Worm (Caenorhabditis elegans) whole organism, mixed stage, embryonic: Measurements from ENCODE around the gene pxn-2.

ENCODE experiments used
- M03D4.4 ChIP-seq: sonication (generic microtip); optimal IDR thresholded peaks from 2 replicates; lab custom pipeline; 2017; ENCODE audit warnings: mild to moderate bottlenecking, missing genetic modification characterization, missing compliant biosample characterization
- bed-3 ChIP-seq: fragments of 200-800 bp; sonication (Bioruptor generic); optimal IDR thresholded peaks from 3 replicates; lab custom pipeline; 2018; ENCODE audit warnings: mild to moderate bottlenecking, missing genetic modification characterization, moderate library complexity, missing compliant biosample characterization
- blmp-1 ChIP-seq: fragments of 150-350 bp; optimal IDR thresholded peaks from 2 replicates; lab custom pipeline; 2014; ENCODE audit warnings: missing biosample characterization, missing genetic modification characterization
- ceh-39 ChIP-seq: fragments of 150-350 bp; optimal IDR thresholded peaks from 2 replicates; lab custom pipeline; 2014; ENCODE audit warnings: missing biosample characterization, missing genetic modification characterization
- ceh-43 ChIP-seq: fragments of 200-800 bp; sonication (Bioruptor generic); optimal IDR thresholded peaks from 2 replicates; lab custom pipeline; 2018; ENCODE audit warnings: mild to moderate bottlenecking, missing genetic modification characterization, moderate library complexity, missing compliant biosample characterization
- ceh-83 ChIP-seq: fragments of 200-800 bp; sonication (Bioruptor generic); optimal IDR thresholded peaks from 2 replicates; lab custom pipeline; 2018; ENCODE audit warnings: mild to moderate bottlenecking, missing genetic modification characterization, missing compliant biosample characterization
- ces-1 ChIP-seq: fragments of 150-350 bp; optimal IDR thresholded peaks from 2 replicates; lab custom pipeline; 2014; ENCODE audit warnings: missing biosample characterization, missing genetic modification reagents, missing genetic modification characterization
- cnd-1 ChIP-seq: fragments of 200-800 bp; sonication (Bioruptor generic); optimal IDR thresholded peaks from 2 replicates; lab custom pipeline; 2018; ENCODE audit warnings: mild to moderate bottlenecking, missing genetic modification characterization, missing compliant biosample characterization
- drap-1 ChIP-seq: fragments of 200-800 bp; sonication (Bioruptor generic); optimal IDR thresholded peaks from 3 replicates; lab custom pipeline; 2018; ENCODE audit warnings: mild to moderate bottlenecking, missing genetic modification characterization, missing compliant biosample characterization
- elt-1 ChIP-seq: sonication (generic microtip); optimal IDR thresholded peaks from 2 replicates; lab custom pipeline; 2017; ENCODE audit warnings: missing genetic modification characterization, mild to moderate bottlenecking, missing compliant biosample characterization, antibody characterized with exemption, moderate library complexity, borderline replicate concordance; ENCODE audit not compliant: insufficient read depth
- elt-3 ChIP-seq: fragments of 150-350 bp; optimal IDR thresholded peaks from 2 replicates; lab custom pipeline; 2014; ENCODE audit warnings: missing biosample characterization, missing genetic modification characterization
- flh-1 ChIP-seq: fragments of 200-800 bp; sonication (Bioruptor generic); optimal IDR thresholded peaks from 2 replicates; lab custom pipeline; 2018; ENCODE audit warnings: mild to moderate bottlenecking, missing genetic modification characterization, moderate library complexity, missing compliant biosample characterization
- ham-2 ChIP-seq: fragments of 200-800 bp; sonication (Bioruptor generic); optimal IDR thresholded peaks from 2 replicates; lab custom pipeline; 2018; ENCODE audit warnings: mild to moderate bottlenecking, missing genetic modification characterization, missing compliant biosample characterization
- hlh-1 ChIP-seq: fragments of 150-350 bp; optimal IDR thresholded peaks from 2 replicates; lab custom pipeline; 2014; ENCODE audit warnings: missing biosample characterization, missing genetic modification reagents, missing genetic modification characterization
- lin-13 ChIP-seq: fragments of 150-350 bp; optimal IDR thresholded peaks from 2 replicates; lab custom pipeline; 2014; ENCODE audit warnings: missing biosample characterization, missing genetic modification characterization
- lin-32 ChIP-seq: fragments of 200-800 bp; sonication (Bioruptor generic); optimal IDR thresholded peaks from 2 replicates; lab custom pipeline; 2018; ENCODE audit warnings: mild to moderate bottlenecking, missing genetic modification characterization, missing compliant biosample characterization
- lsy-2 ChIP-seq: fragments of 150-350 bp; optimal IDR thresholded peaks from 2 replicates; lab custom pipeline; 2014; ENCODE audit warnings: missing biosample characterization, missing genetic modification characterization
- mep-1 ChIP-seq: fragments of 150-350 bp; optimal IDR thresholded peaks from 2 replicates; lab custom pipeline; 2017; ENCODE audit warnings: missing biosample characterization, missing genetic modification reagents, missing genetic modification characterization, inconsistent platforms
- mls-2 ChIP-seq: sonication (generic microtip); optimal IDR thresholded peaks from 2 replicates; lab custom pipeline; 2016; ENCODE audit warnings: mild to moderate bottlenecking, missing genetic modification characterization, moderate library complexity, missing compliant biosample characterization
- nhr-12 ChIP-seq: fragments of 150-350 bp; optimal IDR thresholded peaks from 2 replicates; lab custom pipeline; 2014; ENCODE audit warnings: missing biosample characterization, missing genetic modification characterization
- nhr-2 ChIP-seq: fragments of 150-350 bp; optimal IDR thresholded peaks from 2 replicates; lab custom pipeline; 2014; ENCODE audit warnings: missing biosample characterization, missing genetic modification characterization
- nhr-237 ChIP-seq: fragments of 150-350 bp; optimal IDR thresholded peaks from 2 replicates; lab custom pipeline; 2014; ENCODE audit warnings: missing biosample characterization, missing genetic modification characterization
- nhr-28 ChIP-seq: fragments of 150-350 bp; optimal IDR thresholded peaks from 2 replicates; lab custom pipeline; 2014; ENCODE audit warnings: missing biosample characterization, missing genetic modification characterization
- nhr-76 ChIP-seq: sonication (generic microtip); optimal IDR thresholded peaks from 2 replicates; lab custom pipeline; 2017; ENCODE audit warnings: missing biosample characterization, missing genetic modification characterization
- sem-2 ChIP-seq: fragments of 200-800 bp; sonication (Bioruptor generic); optimal IDR thresholded peaks from 2 replicates; lab custom pipeline; 2018; ENCODE audit warnings: mild to moderate bottlenecking, missing genetic modification characterization, missing compliant biosample characterization
- snpc-4 ChIP-seq: fragments of 150-350 bp; optimal IDR thresholded peaks from 2 replicates; lab custom pipeline; 2014; ENCODE audit warnings: missing biosample characterization, missing genetic modification characterization
- sptf-1 ChIP-seq: sonication (generic microtip); optimal IDR thresholded peaks from 2 replicates; lab custom pipeline; 2017; ENCODE audit warnings: mild to moderate bottlenecking, missing genetic modification characterization, moderate library complexity, missing compliant biosample characterization
- tbx-8 ChIP-seq: fragments of 200-800 bp; sonication (Bioruptor generic); optimal IDR thresholded peaks from 2 replicates; lab custom pipeline; 2018; ENCODE audit warnings: mild to moderate bottlenecking, missing genetic modification characterization, moderate library complexity, missing compliant biosample characterization
- unc-120 ChIP-seq: sonication (generic microtip); optimal IDR thresholded peaks from 2 replicates; lab custom pipeline; 2017; ENCODE audit warnings: missing genetic modification characterization, missing compliant biosample characterization; ENCODE audit not compliant: poor library complexity, severe bottlenecking
- ztf-11 ChIP-seq: fragments of 150-350 bp; optimal IDR thresholded peaks from 2 replicates; lab custom pipeline; 2014; ENCODE audit warnings: missing biosample characterization, missing genetic modification characterization

pxn-2 gene

DNA sequence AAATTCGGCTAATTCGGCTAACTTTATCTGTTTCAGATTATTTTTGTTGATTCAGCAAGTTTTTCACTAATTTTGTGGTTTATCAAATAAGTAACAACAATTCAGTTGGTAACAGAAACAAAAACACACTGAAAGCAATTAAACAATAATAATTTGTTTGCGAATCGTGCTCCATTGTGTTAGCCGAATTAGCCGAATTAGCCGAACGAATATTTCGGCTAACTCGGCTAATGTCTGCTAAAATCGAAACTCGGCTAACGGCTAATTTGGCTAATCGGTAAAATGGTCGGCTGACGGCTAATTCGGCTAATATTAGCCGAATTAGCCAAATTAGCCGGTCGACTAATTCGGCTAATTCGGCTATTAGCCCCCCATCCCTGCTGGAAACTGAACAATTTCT lies 24.6 kb upstream of the pxn-2 start:
- TF ChIP-seq nhr-237 (no peak), lin-13 (tag; lab: Kevin White, UChicago) (no peak), ceh-39 (tag; lab: Kevin White, UChicago) (no peak), sptf-1 (no peak), ham-2 (GFP tag; lab: Kevin White, UChicago) (peak; percentile 69), drap-1 (GFP tag; lab: Kevin White, UChicago) (no peak)

DNA sequence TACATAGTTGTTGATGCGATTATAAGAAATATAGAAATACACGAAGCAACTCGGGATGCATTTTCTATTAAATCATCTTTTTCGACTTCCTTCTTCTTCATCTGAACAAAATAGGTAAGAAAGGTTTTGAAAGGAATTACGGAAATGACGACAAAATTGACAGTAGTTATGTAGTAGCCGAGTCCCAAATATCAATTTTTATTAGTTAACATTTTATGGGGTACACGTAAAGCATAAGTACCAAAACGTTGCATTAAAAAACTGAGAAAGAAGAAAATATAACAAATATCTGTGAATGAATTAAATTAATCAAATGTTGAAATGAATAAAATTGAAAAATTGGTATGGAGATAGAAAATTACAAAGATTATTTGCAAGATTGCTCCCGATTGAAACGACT lies 22.7 kb upstream of the pxn-2 start, which contains the start of gene col-177:
TSS of gene col-177 (minus strand) at position 101 of the 400 bp plus-strand sequence.
- no peak for TF ChIP-seq lsy-2 (tag; lab: Kevin White, UChicago)
- no peak for TF ChIP-seq nhr-12 (tag; lab: Kevin White, UChicago)
- TF ChIP-seq cnd-1 (tag; lab: Kevin White, UChicago): no peak
- TF ChIP-seq hlh-1 (tag; lab: Kevin White, UChicago): no peak
- no peak for TF ChIP-seq lin-13 (tag; lab: Kevin White, UChicago)
- TF ChIP-seq tbx-8 (GFP tag; lab: Kevin White, UChicago): no peak
- TF ChIP-seq unc-120 (tag; lab: Kevin White, UChicago): no peak
- TF ChIP-seq blmp-1: no peak
- no peak for TF ChIP-seq lin-32 (GFP tag; lab: Kevin White, UChicago)
- TF ChIP-seq mep-1 (tag; lab: Kevin White, UChicago): no peak
- TF ChIP-seq nhr-28: no peak
- no peak for TF ChIP-seq sptf-1
- no peak for TF ChIP-seq nhr-2 (tag; lab: Kevin White, UChicago)
- no peak for TF ChIP-seq ceh-39 (tag; lab: Kevin White, UChicago)
- no peak for TF ChIP-seq elt-3 (tag; lab: Kevin White, UChicago)
- no peak for TF ChIP-seq M03D4.4 (tag; lab: Kevin White, UChicago)
- no peak for TF ChIP-seq ceh-43 (GFP tag; lab: Kevin White, UChicago)

- TF ChIP-seq ham-2 (GFP tag; lab: Kevin White, UChicago) (no peak), ces-1 (no peak), flh-1 (GFP tag; lab: Kevin White, UChicago) (no peak), hlh-1 (tag; lab: Kevin White, UChicago) (no peak), sem-2 (GFP tag; lab: Kevin White, UChicago) (no peak), nhr-76 (tag; lab: Kevin White, UChicago) (no peak), ceh-43 (GFP tag; lab: Kevin White, UChicago) (no peak), bed-3 (GFP tag; lab: Kevin White, UChicago) (no peak), nhr-237 (no peak), M03D4.4 (tag; lab: Kevin White, UChicago) (no peak), ceh-83 (no peak), mls-2 (tag; lab: Kevin White, UChicago) (no peak)
These were observed 20.1 kb upstream of the pxn-2 start, which contains the start of gene F59F3.6 for ce11 chrX:10999176-10999575. TSS of gene F59F3.6 (minus strand) at chrX:10999276.

- no peak for TF ChIP-seq M03D4.4 (tag; lab: Kevin White, UChicago)
- no peak for TF ChIP-seq mls-2 (tag; lab: Kevin White, UChicago)
- no peak for TF ChIP-seq nhr-237
- no peak for TF ChIP-seq ceh-43 (GFP tag; lab: Kevin White, UChicago)
- TF ChIP-seq nhr-28: no peak
- no peak for TF ChIP-seq lin-32 (GFP tag; lab: Kevin White, UChicago)
- TF ChIP-seq snpc-4 (tag; lab: Kevin White, UChicago): no peak
- no peak for TF ChIP-seq ztf-11 (tag; lab: Kevin White, UChicago)
- no peak for TF ChIP-seq unc-120 (tag; lab: Kevin White, UChicago)
These were observed 13.1 kb upstream of the pxn-2 start, which contains the start of gene ver-3 for ce11 chrX:10992177-10992576. TSS of gene ver-3 (plus strand) at chrX:10992477.

DNA sequence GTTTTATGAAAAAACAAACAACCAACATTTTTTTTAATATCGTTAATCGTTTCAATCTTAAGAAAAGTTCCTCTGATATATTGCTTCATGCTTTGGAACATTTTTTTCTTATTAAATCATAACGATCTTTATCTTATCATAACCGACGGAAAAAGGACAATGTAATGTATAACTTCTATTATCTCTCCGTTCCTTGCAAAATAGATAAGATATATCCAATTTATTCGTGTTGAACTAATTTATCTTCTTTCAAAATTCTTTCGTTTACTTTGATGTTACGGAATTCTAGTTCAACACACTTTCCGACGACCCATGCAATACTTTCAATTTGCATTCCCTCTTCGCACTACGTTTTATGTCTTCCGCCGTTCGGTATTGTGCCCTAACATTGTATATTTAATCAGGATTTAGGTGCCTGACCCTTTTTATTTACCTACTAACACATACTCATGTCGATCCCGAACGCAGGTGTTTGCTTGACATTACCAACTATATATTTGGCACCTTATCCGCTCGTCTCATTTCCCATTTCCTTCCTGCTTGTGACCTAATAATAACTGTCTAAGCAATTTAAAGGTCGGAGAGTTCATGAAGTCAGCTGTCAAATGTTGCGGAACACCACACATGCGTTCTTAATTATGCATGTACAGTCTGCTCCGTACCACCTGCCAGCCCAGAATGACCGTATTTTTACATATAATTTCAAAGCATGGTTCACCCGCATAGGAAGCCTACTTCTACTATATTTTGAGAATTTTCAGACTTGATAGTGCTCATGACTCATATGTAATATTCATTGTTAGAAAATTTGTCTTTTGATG lies 12.5 kb upstream of the pxn-2 start:
- TF ChIP-seq elt-1 (tag; lab: Kevin White, UChicago) (peak; percentile 63), cnd-1 (tag; lab: Kevin White, UChicago) (peak; percentile 38), hlh-1 (tag; lab: Kevin White, UChicago) (no peak), nhr-2 (tag; lab: Kevin White, UChicago) (peak; percentile 92)
